Fruit fly (Drosophila melanogaster): ENCODE data around the gene CG8997.
A peak's percentile ranks its signal among the peaks of the same experiment; 100 is the strongest.

Gene CG8997

dm6 chr2L:13835959-13836358 lies 9.2 kb downstream of the CG8997 start (continued):
- TF ChIP-seq CG17361 (GFP tag; IDR thresholded peaks at IDR 0.05), result no peak
- TF ChIP-seq mam (GFP tag; optimal IDR thresholded peaks at IDR 0.05), result no peak
- TF ChIP-seq CG16813 (GFP tag; IDR thresholded peaks at IDR 0.05; ENCODE audit: partially characterized antibody), result no peak
- 0 out of 2 replicates have a peak, but pooled peaks have one; percentile 22 for TF ChIP-seq Awh (GFP tag; IDR thresholded peaks at IDR 0.05)
- TF ChIP-seq Doc2 (GFP tag; IDR thresholded peaks at IDR 0.05), result 0 out of 2 replicates have a peak, but pooled peaks have one; percentile 13
- TF ChIP-seq Oli (tag; optimal IDR thresholded peaks at IDR 0.05), result no peak
- TF ChIP-seq insv (GFP tag; optimal IDR thresholded peaks at IDR 0.05), result no peak
- no peak for TF ChIP-seq CG10959 (GFP tag; IDR thresholded peaks at IDR 0.05)
- TF ChIP-seq CHES-1-like (GFP tag; optimal IDR thresholded peaks at IDR 0.05), result no peak
- TF ChIP-seq fd96Cb (tag; optimal IDR thresholded peaks at IDR 0.05), result no peak
- no peak for TF ChIP-seq da (GFP tag; optimal IDR thresholded peaks at IDR 0.05)
- TF ChIP-seq CG1792 (GFP tag; optimal IDR thresholded peaks at IDR 0.05), result no peak
- no peak for TF ChIP-seq sens (GFP tag)
- TF ChIP-seq CG13775 (GFP tag; optimal IDR thresholded peaks at IDR 0.05), result peak; percentile 60
- no peak for TF ChIP-seq nerfin-1 (tag; optimal IDR thresholded peaks at IDR 0.05)
- peak; percentile 64 for TF ChIP-seq Med (GFP tag)
- 0 out of 3 replicates have a peak, but pooled peaks have one; percentile 36 for TF ChIP-seq ci (GFP tag; IDR thresholded peaks at IDR 0.05)
- 0 out of 2 replicates have a peak, but pooled peaks have one; percentile 9 for TF ChIP-seq crol (GFP tag; IDR thresholded peaks at IDR 0.05)

dm6 chr2L:13835002-13835910 lies 9.9 kb downstream of the CG8997 start, which contains the start of the genes mRpS23 and CenG1A:
TSS of gene mRpS23 (minus strand) at chr2L:13835072.
TSS of gene CenG1A (plus strand) at chr2L:13835564.
- TF ChIP-seq Opbp (GFP tag; IDR thresholded peaks at IDR 0.05; ENCODE audit: partially characterized antibody) (peak; percentile 63), CG10274 (GFP tag; optimal IDR thresholded peaks at IDR 0.05) (peak; percentile 97), Chrac-16 (GFP tag; optimal IDR thresholded peaks at IDR 0.05) (peak; percentile 100), CG6765 (GFP tag; optimal IDR thresholded peaks at IDR 0.05) (peak; percentile 100), Sox100B (GFP tag; optimal IDR thresholded peaks at IDR 0.05) (peak; percentile 99), nom (GFP tag; optimal IDR thresholded peaks at IDR 0.05) (peak; percentile 99), Deaf1 (tag; optimal IDR thresholded peaks at IDR 0.05) (peak; percentile 91), fru (optimal IDR thresholded peaks at IDR 0.05) (no peak), CG2116 (GFP tag; optimal IDR thresholded peaks at IDR 0.05) (peak; percentile 95), sim (GFP tag; IDR thresholded peaks at IDR 0.05) (peak; percentile 100), gcm2 (GFP tag; optimal IDR thresholded peaks at IDR 0.05) (peak; percentile 99), Dek (tag; optimal IDR thresholded peaks at IDR 0.05) (peak; percentile 100), ERR (GFP tag; optimal IDR thresholded peaks at IDR 0.05) (peak; percentile 99), Mes4 (GFP tag; optimal IDR thresholded peaks at IDR 0.05) (peak; percentile 100), CG4820 (GFP tag; optimal IDR thresholded peaks at IDR 0.05) (peak; percentile 99), CG7357 (GFP tag; IDR thresholded peaks at IDR 0.05) (peak; percentile 99), Fer3 (tag; optimal IDR thresholded peaks at IDR 0.05) (peak; percentile 100), Meics (GFP tag; optimal IDR thresholded peaks at IDR 0.05) (peak; percentile 100), ranshi (GFP tag; IDR thresholded peaks at IDR 0.05) (peak; percentile 100), Ravus (GFP tag; IDR thresholded peaks at IDR 0.05) (peak; percentile 99), CG11456 (GFP tag; IDR thresholded peaks at IDR 0.05) (peak; percentile 100), toy (GFP tag; IDR thresholded peaks at IDR 0.05) (peak; percentile 99), HLH54F (GFP tag; optimal IDR thresholded peaks at IDR 0.05) (peak; percentile 100), CG10979 (tag; optimal IDR thresholded peaks at IDR 0.05) (peak; percentile 100), twi (tag; optimal IDR thresholded peaks at IDR 0.05) (peak; percentile 98), Hand (GFP tag; optimal IDR thresholded peaks at IDR 0.05) (peak; percentile 99), CG17568 (GFP tag; optimal IDR thresholded peaks at IDR 0.05) (peak; percentile 100), Dfd (GFP tag; optimal IDR thresholded peaks at IDR 0.05) (no peak), Oli (tag; optimal IDR thresholded peaks at IDR 0.05) (peak; percentile 100), CG10959 (GFP tag; IDR thresholded peaks at IDR 0.05) (peak; percentile 100), CG8944 (GFP tag; optimal IDR thresholded peaks at IDR 0.05) (peak; percentile 100), Antp (GFP tag; optimal IDR thresholded peaks at IDR 0.05) (peak; percentile 100), Hr39 (optimal IDR thresholded peaks at IDR 0.05) (no peak)
